Fruit fly (Drosophila melanogaster): ENCODE measurements around the gene fne.

The fne gene

DNA sequence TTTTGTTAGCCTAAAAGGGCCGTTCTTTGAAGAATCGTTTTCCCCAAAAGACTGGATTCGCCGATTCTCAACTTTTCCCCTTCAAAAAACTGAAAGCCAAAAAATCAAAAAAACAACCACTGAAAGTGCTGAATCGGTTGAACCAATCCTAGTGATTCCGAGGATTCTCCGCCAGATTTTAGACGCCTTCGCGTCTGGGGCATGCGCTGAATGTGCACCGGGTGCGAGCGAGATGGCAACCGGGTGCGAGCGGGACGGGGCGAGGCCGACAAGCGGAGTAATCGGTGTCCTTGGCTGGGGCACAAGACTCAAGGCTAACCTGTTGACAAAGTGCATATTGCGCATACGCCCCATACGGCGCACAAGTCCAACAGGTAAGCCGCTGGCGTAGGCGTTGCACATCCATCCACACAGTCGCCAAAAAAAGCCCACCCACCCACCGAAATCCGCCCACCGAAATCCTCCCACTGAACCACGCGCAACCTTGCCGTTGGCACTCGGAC, 69.7 kb downstream of the fne start:
- TF ChIP-seq Hr83 (GFP tag; optimal IDR thresholded peaks at IDR 0.05; ENCODE audit: poor library complexity, severe bottlenecking) = no peak
- no peak for TF ChIP-seq Vsx2 (GFP tag; optimal IDR thresholded peaks at IDR 0.05; ENCODE audit: partially characterized antibody)
- TF ChIP-seq Hr78 (GFP tag; optimal IDR thresholded peaks at IDR 0.05) = no peak
- no peak for TF ChIP-seq Dif (GFP tag; optimal IDR thresholded peaks at IDR 0.05; ENCODE audit: partially characterized antibody)

- TF ChIP-seq Dfd (GFP tag; optimal IDR thresholded peaks at IDR 0.05) = peak; percentile 67
- no peak for TF ChIP-seq jim (GFP tag; optimal IDR thresholded peaks at IDR 0.05)
- TF ChIP-seq lola (GFP tag; optimal IDR thresholded peaks at IDR 0.05) = no peak
- TF ChIP-seq CG32264 (GFP tag; optimal IDR thresholded peaks at IDR 0.05) = no peak
- no peak for TF ChIP-seq Jra (GFP tag; optimal IDR thresholded peaks at IDR 0.05)
- no peak for TF ChIP-seq Hr83 (GFP tag; optimal IDR thresholded peaks at IDR 0.05; ENCODE audit: poor library complexity, severe bottlenecking)
- TF ChIP-seq GATAd (GFP tag; optimal IDR thresholded peaks at IDR 0.05) = no peak
These were observed 70.9 kb downstream of the fne start, which contains the start of gene rsh for dm6 chrX:12988025-12988801. rsh (plus strand) TSS chrX:12988615.
